Worm (Caenorhabditis elegans) whole organism, midembryonic: Measurements from ENCODE around the gene T25B9.12.
"Not testable (repeated sequence)": the region's sequence is repeated elsewhere in the genome, so short reads cannot be mapped to it uniquely, and the experiment has no call there.

Source experiments
- T22C8.4 ChIP-seq: fragments of 200-800 bp; sonication (Bioruptor generic); IDR thresholded peaks from 2 replicates; pipeline ENCODE4 v1.3.6; 2022; ENCODE audit warnings: missing genetic modification characterization, missing compliant biosample characterization
- cog-1 ChIP-seq: sonication (generic microtip); optimal IDR thresholded peaks from 2 replicates; lab custom pipeline; 2016; ENCODE audit warnings: missing genetic modification characterization, missing compliant biosample characterization
- flt-1 ChIP-seq: fragments of 200-800 bp; sonication (Bioruptor generic); IDR thresholded peaks from 2 replicates; pipeline ENCODE4 v1.3.6; 2022; ENCODE audit warnings: missing genetic modification characterization, missing compliant biosample characterization
- klf-2 ChIP-seq: fragments of 200-800 bp; sonication (Bioruptor generic); conservative IDR thresholded peaks from 2 replicates; pipeline ENCODE4 v1.3.6; 2022; ENCODE audit warnings: missing genetic modification reagents, missing genetic modification characterization, missing compliant biosample characterization
- med-1 ChIP-seq: sonication (generic microtip); optimal IDR thresholded peaks from 2 replicates; lab custom pipeline; 2017; ENCODE audit warnings: missing genetic modification characterization, mild to moderate bottlenecking, missing compliant biosample characterization, antibody characterized with exemption, missing genetic modification reagents; ENCODE audit not compliant: insufficient read depth
- ref-1 ChIP-seq: fragments of 200-800 bp; sonication (Bioruptor generic); conservative IDR thresholded peaks from 2 replicates; pipeline ENCODE4 v1.3.6; 2022; ENCODE audit warnings: missing genetic modification reagents, missing genetic modification characterization, missing compliant biosample characterization
- tab-1 ChIP-seq: fragments of 200-800 bp; sonication (Bioruptor generic); IDR thresholded peaks from 2 replicates; pipeline ENCODE4 v1.3.6; 2022; ENCODE audit warnings: missing genetic modification characterization, missing compliant biosample characterization
- ztf-23 ChIP-seq: fragments of 200-800 bp; sonication (Bioruptor generic); IDR thresholded peaks from 2 replicates; pipeline ENCODE4 v1.3.6; 2022; ENCODE audit warnings: missing genetic modification reagents, missing genetic modification characterization, missing compliant biosample characterization
- ztf-29 ChIP-seq: fragments of 200-800 bp; sonication (Bioruptor generic); IDR thresholded peaks from 2 replicates; pipeline ENCODE4 v1.3.6; 2022; ENCODE audit warnings: missing genetic modification reagents, missing genetic modification characterization, missing compliant biosample characterization

Gene T25B9.12

DNA sequence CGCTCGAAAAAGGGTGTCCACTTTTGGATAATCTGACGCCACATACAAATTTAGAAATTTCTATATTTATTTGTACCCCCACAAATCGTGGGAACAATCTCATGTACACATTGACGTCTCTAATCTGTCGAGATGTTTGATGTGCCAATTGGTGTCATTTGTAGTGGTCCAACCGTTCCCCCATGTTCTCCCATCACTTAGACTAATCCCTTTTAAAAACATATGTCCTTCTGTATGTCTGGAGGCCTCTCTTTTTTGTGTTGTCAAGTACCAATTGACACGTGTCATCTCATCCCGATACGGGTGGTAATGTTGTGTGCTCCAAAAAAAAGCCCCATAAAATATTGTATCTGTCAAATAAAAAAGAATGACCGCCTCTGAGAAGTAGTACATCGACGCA, 19.8 kb upstream of the T25B9.12 start:
- TF ChIP-seq tab-1 (GFP tag; lab: Robert Waterston, UW) (no peak), klf-2 (GFP tag; lab: Robert Waterston, UW) (no peak), flt-1 (GFP tag; lab: Robert Waterston, UW) (no peak), T22C8.4 (GFP tag; lab: Robert Waterston, UW) (no peak), med-1 (GFP tag; lab: Kevin White, UChicago) (no peak), cog-1 (tag; lab: Kevin White, UChicago) (no peak), ref-1 (GFP tag; lab: Robert Waterston, UW) (no peak), ztf-23 (GFP tag; lab: Robert Waterston, UW) (no peak), ztf-29 (GFP tag; lab: Robert Waterston, UW) (no peak)

DNA sequence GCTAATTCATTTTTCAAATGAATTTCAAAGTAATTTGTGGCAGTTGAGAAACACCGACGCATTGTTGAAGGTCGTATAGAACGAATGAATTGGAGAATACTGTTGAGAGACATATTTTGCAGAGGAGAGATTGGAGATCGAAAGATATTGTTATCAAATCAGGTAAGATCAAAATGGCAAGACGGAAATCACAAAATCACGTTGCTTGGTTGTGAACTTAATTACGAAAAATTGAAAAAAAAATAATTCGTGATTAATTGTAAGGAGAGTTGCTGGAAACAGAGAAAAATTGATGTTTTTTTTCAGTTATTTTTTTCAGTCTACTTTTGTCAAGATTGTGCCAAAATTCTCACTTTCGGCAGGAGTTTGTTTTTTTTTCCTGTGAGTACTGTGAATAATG, 15.1 kb upstream of the T25B9.12 start, which contains the start of gene T25B9.1:
Gene T25B9.1, minus strand, starts transcription at position 101 of the 400 bp plus-strand sequence.
- no peak for TF ChIP-seq ref-1 (GFP tag; lab: Robert Waterston, UW)
- TF ChIP-seq cog-1 (tag; lab: Kevin White, UChicago) = no peak
- TF ChIP-seq klf-2 (GFP tag; lab: Robert Waterston, UW) = no peak
- TF ChIP-seq med-1 (GFP tag; lab: Kevin White, UChicago) = no peak
- TF ChIP-seq tab-1 (GFP tag; lab: Robert Waterston, UW) = no peak
- TF ChIP-seq ztf-23 (GFP tag; lab: Robert Waterston, UW) = no peak
- no peak for TF ChIP-seq T22C8.4 (GFP tag; lab: Robert Waterston, UW)
- TF ChIP-seq ztf-29 (GFP tag; lab: Robert Waterston, UW) = no peak

DNA sequence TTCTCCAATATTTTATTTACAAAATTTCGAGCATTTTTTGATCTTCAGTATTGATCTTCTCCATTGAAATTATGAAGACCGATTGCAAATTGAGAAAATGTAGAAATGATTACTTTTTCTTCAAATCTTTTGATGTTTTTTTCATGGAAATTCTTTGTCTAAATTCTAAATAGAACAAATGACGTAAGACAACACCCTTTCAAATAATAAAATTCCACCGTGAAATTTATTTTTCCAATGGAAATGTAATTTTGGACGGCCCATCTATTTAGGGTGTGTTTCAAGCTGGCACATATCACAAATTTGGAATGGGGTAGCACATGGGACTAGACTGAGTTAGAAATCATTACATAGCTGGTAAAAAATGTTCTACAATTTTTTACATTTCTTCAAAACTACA, 13.4 kb upstream of the T25B9.12 start, which contains the start of gene T25B9.2:
Gene T25B9.2, minus strand, starts transcription at position 101 of the 400 bp plus-strand sequence.
- TF ChIP-seq ztf-23, T22C8.4, klf-2 (GFP tag; lab: Robert Waterston, UW): not testable (repeated sequence)

ce11 chrIV:10754685-10755084, 10.5 kb upstream of the T25B9.12 start, which contains the start of gene T25B9.5:
Gene T25B9.5, minus strand, starts transcription at chrIV:10754785.
- no peak for TF ChIP-seq T22C8.4 (GFP tag; lab: Robert Waterston, UW)
- no peak for TF ChIP-seq ref-1 (GFP tag; lab: Robert Waterston, UW)
- TF ChIP-seq tab-1 (GFP tag; lab: Robert Waterston, UW) = no peak
- no peak for TF ChIP-seq klf-2 (GFP tag; lab: Robert Waterston, UW)
- TF ChIP-seq flt-1 (GFP tag; lab: Robert Waterston, UW) = no peak
- no peak for TF ChIP-seq ztf-29 (GFP tag; lab: Robert Waterston, UW)
- no peak for TF ChIP-seq cog-1 (tag; lab: Kevin White, UChicago)
- TF ChIP-seq med-1 (GFP tag; lab: Kevin White, UChicago) = no peak
- TF ChIP-seq ztf-23 (GFP tag; lab: Robert Waterston, UW) = no peak

DNA sequence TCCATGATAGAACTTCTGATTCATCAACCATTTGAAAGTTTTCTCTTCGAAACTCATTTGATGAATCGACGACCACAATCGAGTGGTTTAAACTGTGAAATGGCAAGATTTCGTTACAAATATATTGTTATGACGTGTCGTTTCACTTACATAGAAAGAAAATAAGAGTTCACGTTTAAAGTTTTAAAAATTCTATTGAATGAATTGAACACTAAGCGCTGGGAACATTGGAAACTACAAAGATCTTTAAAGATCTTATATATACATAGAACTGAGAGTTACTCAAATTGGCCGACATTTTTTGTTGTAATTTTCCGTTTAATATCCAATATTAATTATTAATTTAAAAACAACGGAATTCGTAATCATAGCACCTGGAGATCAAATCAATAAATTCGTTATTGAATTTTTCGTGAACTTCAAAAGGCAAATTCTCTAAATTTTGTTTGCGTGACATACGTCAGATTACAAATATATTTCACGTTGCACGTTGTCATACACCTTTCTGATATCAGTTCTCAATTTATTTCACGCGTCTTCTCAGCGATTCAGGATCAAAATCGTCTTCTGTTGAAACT, 7.4 kb upstream of the T25B9.12 start, which contains the start of the genes T25B9.4 and T25B9.6:
Gene T25B9.4, minus strand, starts transcription at position 101 of the 578 bp plus-strand sequence.
Gene T25B9.6, plus strand, starts transcription at position 528 of the 578 bp plus-strand sequence.
- TF ChIP-seq cog-1 (tag; lab: Kevin White, UChicago) = no peak
- TF ChIP-seq ztf-23 (GFP tag; lab: Robert Waterston, UW) = no peak
- TF ChIP-seq tab-1 (GFP tag; lab: Robert Waterston, UW) = no peak
- no peak for TF ChIP-seq med-1 (GFP tag; lab: Kevin White, UChicago)
- TF ChIP-seq T22C8.4 (GFP tag; lab: Robert Waterston, UW) = no peak
- TF ChIP-seq ref-1 (GFP tag; lab: Robert Waterston, UW) = no peak
- TF ChIP-seq ztf-29 (GFP tag; lab: Robert Waterston, UW) = no peak
- no peak for TF ChIP-seq flt-1 (GFP tag; lab: Robert Waterston, UW)

ce11 chrIV:10761344-10761743, 3.8 kb upstream of the T25B9.12 start, which contains the start of gene ugt-54:
Gene ugt-54, plus strand, starts transcription at chrIV:10761698.
- TF ChIP-seq ztf-23 (GFP tag; lab: Robert Waterston, UW) (no peak), flt-1 (GFP tag; lab: Robert Waterston, UW) (no peak), tab-1 (GFP tag; lab: Robert Waterston, UW) (no peak), cog-1 (tag; lab: Kevin White, UChicago) (no peak), ztf-29 (GFP tag; lab: Robert Waterston, UW) (no peak), ref-1 (GFP tag; lab: Robert Waterston, UW) (no peak), T22C8.4 (GFP tag; lab: Robert Waterston, UW) (no peak), klf-2 (GFP tag; lab: Robert Waterston, UW) (no peak), med-1 (GFP tag; lab: Kevin White, UChicago) (no peak)

DNA sequence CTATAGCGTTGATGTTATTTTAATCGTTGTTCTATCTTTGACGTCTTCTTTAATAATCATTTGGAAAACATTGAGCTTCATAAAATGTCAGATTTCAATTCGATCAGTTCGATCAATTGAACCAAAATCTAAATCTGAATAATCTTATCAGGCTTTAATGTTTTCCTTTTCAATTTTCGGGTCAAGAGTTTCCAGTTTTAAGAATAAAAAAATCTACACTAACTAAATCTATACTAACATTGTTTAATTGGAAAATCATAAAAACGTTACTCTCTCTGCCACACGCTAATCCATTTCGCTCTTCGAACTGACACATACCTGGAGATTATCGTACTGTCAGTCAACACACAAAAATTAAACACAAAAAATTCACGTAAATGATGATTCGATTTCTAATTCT, 947 bp upstream of the T25B9.12 start, which contains the start of gene T25B9.11:
Gene T25B9.11, plus strand, starts transcription at position 301 of the 400 bp plus-strand sequence.
- TF ChIP-seq cog-1 (tag; lab: Kevin White, UChicago) = no peak

- TF ChIP-seq tab-1 (GFP tag; lab: Robert Waterston, UW) (no peak), T22C8.4 (GFP tag; lab: Robert Waterston, UW) (no peak), ztf-23 (GFP tag; lab: Robert Waterston, UW) (no peak), ztf-29 (GFP tag; lab: Robert Waterston, UW) (no peak), med-1 (GFP tag; lab: Kevin White, UChicago) (no peak), flt-1 (GFP tag; lab: Robert Waterston, UW) (no peak), klf-2 (GFP tag; lab: Robert Waterston, UW) (no peak), cog-1 (tag; lab: Kevin White, UChicago) (no peak), ref-1 (GFP tag; lab: Robert Waterston, UW) (no peak)
Measured at ce11 chrIV:10766071-10766470, 918 bp downstream of the T25B9.12 start.

DNA sequence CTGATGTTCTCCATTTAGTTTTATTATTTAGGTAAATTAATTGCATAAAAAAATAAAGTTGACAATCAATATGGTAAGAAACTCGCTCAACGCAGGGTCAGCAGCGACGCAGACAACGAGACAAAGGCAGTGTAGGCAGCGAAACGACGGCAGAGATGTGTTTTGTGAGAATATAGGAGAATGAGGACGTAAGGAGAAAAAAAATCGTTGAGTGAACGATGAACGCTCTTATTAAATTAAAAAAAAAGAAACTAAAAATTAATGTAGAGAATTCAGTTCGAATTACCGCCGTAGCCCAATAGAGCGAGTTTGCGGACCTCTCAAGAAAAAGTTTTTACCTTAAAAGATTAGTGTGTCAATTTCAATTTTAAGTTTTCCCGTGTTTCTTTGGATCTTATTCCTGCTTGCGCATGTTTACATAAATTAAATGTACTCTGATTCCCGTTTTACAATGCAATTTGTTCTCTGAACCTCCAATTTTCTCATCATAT, 3.0 kb downstream of the T25B9.12 start, which contains the start of gene T25B9.8:
Gene T25B9.8, minus strand, starts transcription at position 51 of the 491 bp plus-strand sequence.
- TF ChIP-seq ztf-23 (GFP tag; lab: Robert Waterston, UW) = no peak
- no peak for TF ChIP-seq ztf-29 (GFP tag; lab: Robert Waterston, UW)
- no peak for TF ChIP-seq flt-1 (GFP tag; lab: Robert Waterston, UW)
- no peak for TF ChIP-seq cog-1 (tag; lab: Kevin White, UChicago)
- TF ChIP-seq tab-1 (GFP tag; lab: Robert Waterston, UW) = no peak
- TF ChIP-seq ref-1 (GFP tag; lab: Robert Waterston, UW) = no peak
- no peak for TF ChIP-seq T22C8.4 (GFP tag; lab: Robert Waterston, UW)
- TF ChIP-seq klf-2 (GFP tag; lab: Robert Waterston, UW) = no peak
- no peak for TF ChIP-seq med-1 (GFP tag; lab: Kevin White, UChicago)
